Worm (Caenorhabditis elegans) whole organism, late embryonic: ENCODE results near the gene tbc-1.

Experiments used
- C38D4.7 ChIP-seq: fragments of 200-800 bp; sonication (Bioruptor generic); optimal IDR thresholded peaks from 2 replicates; lab custom pipeline; 2018; ENCODE audit warnings: mild to moderate bottlenecking, missing genetic modification characterization, moderate library complexity, missing compliant biosample characterization
- F13H6.1 ChIP-seq: sonication (generic microtip); optimal IDR thresholded peaks from 2 replicates; lab custom pipeline; 2016; ENCODE audit warnings: missing genetic modification characterization, missing compliant biosample characterization
- K02D7.2 ChIP-seq: sonication (generic microtip); optimal IDR thresholded peaks from 2 replicates; lab custom pipeline; 2017; ENCODE audit warnings: mild to moderate bottlenecking, missing genetic modification characterization, missing compliant biosample characterization
- Y22D7AL.16 ChIP-seq: sonication (generic microtip); optimal IDR thresholded peaks from 2 replicates; lab custom pipeline; 2016; ENCODE audit warnings: missing genetic modification characterization, missing compliant biosample characterization
- ahr-1 ChIP-seq: sonication (generic microtip); optimal IDR thresholded peaks from 2 replicates; lab custom pipeline; 2016; ENCODE audit warnings: missing genetic modification characterization, missing compliant biosample characterization
- ceh-14 ChIP-seq: sonication (generic microtip); optimal IDR thresholded peaks from 2 replicates; lab custom pipeline; 2016; ENCODE audit warnings: missing genotype, missing genetic modification characterization, missing compliant biosample characterization
- ceh-18 ChIP-seq: sonication (generic microtip); optimal IDR thresholded peaks from 2 replicates; lab custom pipeline; 2016; ENCODE audit warnings: missing genetic modification characterization, missing compliant biosample characterization
- ceh-19 ChIP-seq: fragments of 200-800 bp; sonication (Bioruptor generic); optimal IDR thresholded peaks from 2 replicates; lab custom pipeline; 2018; ENCODE audit warnings: mild to moderate bottlenecking, missing genetic modification characterization, missing compliant biosample characterization
- ceh-24 ChIP-seq: sonication (generic microtip); optimal IDR thresholded peaks from 2 replicates; lab custom pipeline; 2016; ENCODE audit warnings: mild to moderate bottlenecking, missing genetic modification characterization, missing compliant biosample characterization
- ceh-30 ChIP-seq: fragments of 150-350 bp; optimal IDR thresholded peaks from 2 replicates; lab custom pipeline; 2014; ENCODE audit warnings: missing biosample characterization, missing genetic modification characterization
- ceh-31 ChIP-seq: sonication (generic microtip); optimal IDR thresholded peaks from 2 replicates; lab custom pipeline; 2016; ENCODE audit warnings: missing genetic modification characterization, missing compliant biosample characterization
- ceh-34 ChIP-seq: sonication (generic microtip); optimal IDR thresholded peaks from 2 replicates; lab custom pipeline; 2016; ENCODE audit warnings: mild to moderate bottlenecking, missing genetic modification characterization, missing compliant biosample characterization
- ceh-9 ChIP-seq: sonication (generic microtip); optimal IDR thresholded peaks from 2 replicates; lab custom pipeline; 2016; ENCODE audit warnings: mild to moderate bottlenecking, missing genetic modification characterization, inconsistent platforms, missing compliant biosample characterization
- elt-2 ChIP-seq: sonication (generic microtip); optimal IDR thresholded peaks from 2 replicates; lab custom pipeline; 2016; ENCODE audit warnings: missing genetic modification reagents, missing genetic modification characterization, missing compliant biosample characterization
- ets-4 ChIP-seq: sonication (generic microtip); optimal IDR thresholded peaks from 2 replicates; lab custom pipeline; 2016; ENCODE audit warnings: missing genetic modification characterization, missing compliant biosample characterization
- fax-1 ChIP-seq: sonication (generic microtip); optimal IDR thresholded peaks from 2 replicates; lab custom pipeline; 2016; ENCODE audit warnings: missing genotype, missing genetic modification characterization, missing compliant biosample characterization
- fkh-10 ChIP-seq: fragments of 150-350 bp; optimal IDR thresholded peaks from 2 replicates; lab custom pipeline; 2014; ENCODE audit warnings: missing biosample characterization, missing genetic modification reagents, missing genetic modification characterization
- fkh-6 ChIP-seq: sonication (generic microtip); optimal IDR thresholded peaks from 2 replicates; lab custom pipeline; 2016; ENCODE audit warnings: missing genetic modification characterization, missing compliant biosample characterization
- hlh-13 ChIP-seq: fragments of 200-800 bp; sonication (Bioruptor generic); optimal IDR thresholded peaks from 2 replicates; lab custom pipeline; 2018; ENCODE audit warnings: mild to moderate bottlenecking, missing genetic modification characterization, missing compliant biosample characterization
- hlh-30 ChIP-seq: sonication (generic microtip); optimal IDR thresholded peaks from 2 replicates; lab custom pipeline; 2017; ENCODE audit warnings: antibody characterized with exemption, missing genetic modification characterization, missing compliant biosample characterization; ENCODE audit not compliant: insufficient read depth
- hlh-8 ChIP-seq: sonication (generic microtip); optimal IDR thresholded peaks from 2 replicates; lab custom pipeline; 2016; ENCODE audit warnings: missing genotype, missing genetic modification characterization, missing compliant biosample characterization
- lim-6 ChIP-seq: sonication (generic microtip); optimal IDR thresholded peaks from 2 replicates; lab custom pipeline; 2016; ENCODE audit warnings: missing genetic modification characterization, missing compliant biosample characterization
- lin-11 ChIP-seq: fragments of 200-800 bp; sonication (Bioruptor generic); optimal IDR thresholded peaks from 2 replicates; lab custom pipeline; 2018; ENCODE audit warnings: mild to moderate bottlenecking, missing genetic modification characterization, missing compliant biosample characterization
- nfya-1 ChIP-seq: sonication (generic microtip); optimal IDR thresholded peaks from 2 replicates; lab custom pipeline; 2017; ENCODE audit warnings: missing genetic modification characterization, mild to moderate bottlenecking, missing compliant biosample characterization, antibody characterized with exemption, moderate library complexity
- npax-4 ChIP-seq: sonication (generic microtip); optimal IDR thresholded peaks from 2 replicates; lab custom pipeline; 2016; ENCODE audit warnings: missing genetic modification characterization, missing compliant biosample characterization
- odd-2 ChIP-seq: sonication (generic microtip); optimal IDR thresholded peaks from 2 replicates; lab custom pipeline; 2017; ENCODE audit warnings: antibody characterized with exemption, mild to moderate bottlenecking, missing genetic modification characterization, missing compliant biosample characterization
- pag-3 ChIP-seq: sonication (generic microtip); optimal IDR thresholded peaks from 2 replicates; lab custom pipeline; 2016; ENCODE audit warnings: missing compliant biosample characterization, missing genetic modification characterization, borderline replicate concordance
- pat-9 ChIP-seq: fragments of 200-800 bp; sonication (Bioruptor generic); optimal IDR thresholded peaks from 2 replicates; lab custom pipeline; 2018; ENCODE audit warnings: mild to moderate bottlenecking, missing genetic modification characterization, moderate library complexity, missing compliant biosample characterization
- pha-2 ChIP-seq: sonication (generic microtip); optimal IDR thresholded peaks from 2 replicates; lab custom pipeline; 2017; ENCODE audit warnings: mild to moderate bottlenecking, missing genetic modification characterization, missing compliant biosample characterization
- pha-4 ChIP-seq: fragments of 150-350 bp; optimal IDR thresholded peaks from 2 replicates; lab custom pipeline; 2018; ENCODE audit warnings: missing biosample characterization, missing genetic modification reagents, missing genetic modification characterization
- pqm-1 ChIP-seq: sonication (generic microtip); optimal IDR thresholded peaks from 2 replicates; lab custom pipeline; 2016; ENCODE audit warnings: missing genetic modification characterization, missing compliant biosample characterization
- pros-1 ChIP-seq: fragments of 150-350 bp; optimal IDR thresholded peaks from 2 replicates; lab custom pipeline; 2014; ENCODE audit warnings: missing biosample characterization, missing genetic modification reagents, missing genetic modification characterization
- ref-2 ChIP-seq: sonication (generic microtip); optimal IDR thresholded peaks from 2 replicates; lab custom pipeline; 2016; ENCODE audit warnings: missing genetic modification characterization, missing compliant biosample characterization
- rnt-1 ChIP-seq: sonication (generic microtip); optimal IDR thresholded peaks from 2 replicates; lab custom pipeline; 2016; ENCODE audit warnings: missing genetic modification characterization, missing compliant biosample characterization
- sdc-2 ChIP-seq: sonication (generic microtip); optimal IDR thresholded peaks from 2 replicates; lab custom pipeline; 2016; ENCODE audit warnings: missing genotype, missing genetic modification characterization, missing compliant biosample characterization
- sox-4 ChIP-seq: sonication (generic microtip); optimal IDR thresholded peaks from 2 replicates; lab custom pipeline; 2017; ENCODE audit warnings: mild to moderate bottlenecking, missing genetic modification characterization, inconsistent platforms, missing compliant biosample characterization
- syd-9 ChIP-seq: sonication (generic microtip); optimal IDR thresholded peaks from 2 replicates; lab custom pipeline; 2016; ENCODE audit warnings: mild to moderate bottlenecking, missing genetic modification characterization, moderate library complexity, missing compliant biosample characterization
- tbx-2 ChIP-seq: sonication (generic microtip); optimal IDR thresholded peaks from 2 replicates; lab custom pipeline; 2016; ENCODE audit warnings: missing genetic modification characterization, missing compliant biosample characterization
- tbx-7 ChIP-seq: sonication (generic microtip); optimal IDR thresholded peaks from 2 replicates; lab custom pipeline; 2016; ENCODE audit warnings: missing genotype, missing genetic modification characterization, missing compliant biosample characterization
- unc-3 ChIP-seq, 2 experiments: fragments of 200-800 bp in 1 of 2; sonication (Bioruptor generic) in 1 of 2; sonication (generic microtip) in 1 of 2; conservative IDR thresholded peaks in 1 of 2; optimal IDR thresholded peaks in 1 of 2; 2 replicates each; pipeline versions ENCODE4 v1.3.6 to Lab custom; 2016 to 2022; ENCODE audit warnings: missing compliant biosample characterization in 2 of 2, missing genetic modification characterization in 2 of 2, missing genetic modification reagents in 1 of 2
- unc-55 ChIP-seq: sonication (generic microtip); optimal IDR thresholded peaks from 2 replicates; lab custom pipeline; 2017; ENCODE audit warnings: missing biosample characterization, missing genetic modification reagents, missing genetic modification characterization
- unc-86 ChIP-seq: sonication (generic microtip); optimal IDR thresholded peaks from 2 replicates; lab custom pipeline; 2016; ENCODE audit warnings: missing genetic modification characterization, missing compliant biosample characterization
- zip-5 ChIP-seq: sonication (generic microtip); optimal IDR thresholded peaks from 2 replicates; lab custom pipeline; 2016; ENCODE audit warnings: missing genetic modification characterization, missing compliant biosample characterization

tbc-1 gene

DNA sequence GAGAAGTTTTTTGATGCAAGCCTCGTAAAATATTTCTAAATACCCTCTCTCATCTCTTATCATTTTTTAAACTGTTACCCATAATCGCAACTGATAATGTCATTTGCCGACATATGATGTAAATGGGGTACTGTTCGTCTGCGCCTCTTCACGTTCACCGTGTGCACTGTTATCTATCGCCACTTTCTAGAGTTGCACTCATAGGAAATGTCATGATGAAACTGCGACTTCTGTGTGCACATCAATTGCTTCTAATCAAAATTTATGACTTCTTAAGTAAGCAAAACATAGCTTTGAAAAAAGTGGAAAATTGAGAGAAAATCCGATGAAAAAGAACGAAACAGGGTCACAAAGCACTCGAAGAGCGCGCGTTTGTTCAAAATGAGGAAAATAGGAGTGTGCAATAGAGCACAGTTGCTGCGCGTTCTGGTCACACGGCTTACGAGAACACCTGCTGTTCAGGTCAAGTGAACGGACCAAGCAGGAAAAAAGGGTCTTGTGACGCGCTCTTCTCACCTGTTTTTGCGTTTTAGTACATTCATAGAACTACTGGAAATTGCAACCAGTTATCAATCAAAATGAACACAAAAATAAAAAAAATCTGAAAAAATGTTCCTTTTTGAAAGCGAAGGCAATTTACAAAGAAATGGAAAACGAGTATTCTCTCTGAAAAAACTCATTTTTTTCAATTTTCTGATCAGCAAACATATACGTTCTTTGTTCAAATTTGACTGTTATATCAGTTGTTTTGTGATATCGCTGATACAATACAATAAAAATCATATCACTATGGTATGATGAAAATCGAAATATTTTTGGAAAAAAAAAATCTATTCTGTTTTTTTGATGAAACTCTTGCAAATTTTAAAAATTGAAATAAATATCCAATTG, 23.8 kb upstream of the tbc-1 start:
- TF ChIP-seq pros-1 (tag; lab: Kevin White, UChicago) (no peak), sdc-2 (peak; percentile 8), lin-11 (tag; lab: Kevin White, UChicago) (no peak), fkh-10 (GFP tag; lab: Kevin White, UChicago) (no peak), pha-2 (no peak), ets-4 (no peak), unc-3 (GFP tag; conservative IDR thresholded peaks at IDR 0.05; lab: Robert Waterston, UW) (no peak), unc-3 (tag; optimal IDR thresholded peaks at IDR 0.05; lab: Kevin White, UChicago) (no peak), elt-2 (tag; lab: Kevin White, UChicago) (peak; percentile 93), tbx-2 (tag; lab: Kevin White, UChicago) (peak; percentile 24), ceh-18 (no peak), ceh-19 (GFP tag; lab: Kevin White, UChicago) (no peak), K02D7.2 (tag; lab: Kevin White, UChicago) (no peak), pag-3 (tag; lab: Kevin White, UChicago) (no peak), sox-4 (tag; lab: Kevin White, UChicago) (no peak), zip-5 (no peak), F13H6.1 (tag; lab: Kevin White, UChicago) (no peak), syd-9 (tag; lab: Kevin White, UChicago) (no peak), hlh-30 (tag; lab: Kevin White, UChicago) (peak; percentile 92), fkh-6 (tag; lab: Kevin White, UChicago) (no peak), unc-55 (GFP tag; lab: Kevin White, UChicago) (no peak), odd-2 (tag; lab: Kevin White, UChicago) (no peak), pqm-1 (peak; percentile 12)

ce11 chrX:14947355-14947668, 23.2 kb upstream of the tbc-1 start:
- TF ChIP-seq pros-1 (tag; lab: Kevin White, UChicago) (no peak), Y22D7AL.16 (tag; lab: Kevin White, UChicago) (no peak), pag-3 (tag; lab: Kevin White, UChicago) (no peak), nfya-1 (tag; lab: Kevin White, UChicago) (no peak), fkh-10 (GFP tag; lab: Kevin White, UChicago) (no peak), ceh-18 (no peak), pat-9 (tag; lab: Kevin White, UChicago) (no peak), npax-4 (tag; lab: Kevin White, UChicago) (no peak), hlh-13 (GFP tag; lab: Kevin White, UChicago) (no peak), ceh-30 (tag; lab: Kevin White, UChicago) (no peak), ets-4 (no peak), lin-11 (tag; lab: Kevin White, UChicago) (no peak), ceh-9 (tag; lab: Kevin White, UChicago) (no peak), fax-1 (tag; lab: Kevin White, UChicago) (no peak), fkh-6 (tag; lab: Kevin White, UChicago) (no peak)

DNA sequence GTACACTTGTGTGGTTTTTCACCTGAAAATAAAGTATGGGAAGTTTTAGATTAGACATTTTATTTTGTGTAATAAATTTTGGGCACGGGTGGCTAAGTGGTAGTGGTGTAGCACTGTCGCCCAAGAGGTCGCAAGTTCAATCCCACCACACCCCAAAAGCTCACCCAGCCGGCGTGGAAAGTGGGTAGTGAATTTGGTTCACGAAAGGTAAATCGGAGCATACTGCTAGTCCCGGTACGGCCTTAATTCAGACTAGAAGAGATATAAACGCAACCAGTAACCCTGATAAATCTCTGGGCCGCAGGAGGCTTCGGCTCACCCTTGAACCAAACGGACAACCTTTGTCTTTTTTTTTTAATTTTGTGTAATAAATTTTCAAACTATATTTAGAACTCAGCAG, 18.8 kb upstream of the tbc-1 start:
- TF ChIP-seq hlh-8 (tag; lab: Kevin White, UChicago) (no peak), C38D4.7 (GFP tag; lab: Kevin White, UChicago) (no peak), unc-86 (tag; lab: Kevin White, UChicago) (no peak), lim-6 (tag; lab: Kevin White, UChicago) (no peak), tbx-2 (tag; lab: Kevin White, UChicago) (no peak), pha-4 (tag; lab: Kevin White, UChicago) (no peak), fkh-10 (GFP tag; lab: Kevin White, UChicago) (no peak), ceh-34 (tag; lab: Kevin White, UChicago) (no peak), hlh-13 (GFP tag; lab: Kevin White, UChicago) (no peak), ref-2 (tag; lab: Kevin White, UChicago) (no peak), rnt-1 (tag; lab: Kevin White, UChicago) (no peak), ceh-14 (tag; lab: Kevin White, UChicago) (no peak), ceh-31 (no peak), tbx-7 (no peak), ahr-1 (tag; lab: Kevin White, UChicago) (no peak), ceh-24 (tag; lab: Kevin White, UChicago) (no peak), zip-5 (no peak), pqm-1 (no peak), odd-2 (tag; lab: Kevin White, UChicago) (no peak)
